Worm (Caenorhabditis elegans) whole organism, midembryonic: ENCODE measurements around the gene F41G3.21.

ENCODE experiments used
- T22C8.4 ChIP-seq: fragments of 200-800 bp; sonication (Bioruptor generic); IDR thresholded peaks from 2 replicates; pipeline ENCODE4 v1.3.6; 2022; ENCODE audit warnings: missing genetic modification characterization, missing compliant biosample characterization
- cog-1 ChIP-seq: sonication (generic microtip); optimal IDR thresholded peaks from 2 replicates; lab custom pipeline; 2016; ENCODE audit warnings: missing genetic modification characterization, missing compliant biosample characterization
- flt-1 ChIP-seq: fragments of 200-800 bp; sonication (Bioruptor generic); IDR thresholded peaks from 2 replicates; pipeline ENCODE4 v1.3.6; 2022; ENCODE audit warnings: missing genetic modification characterization, missing compliant biosample characterization
- klf-2 ChIP-seq: fragments of 200-800 bp; sonication (Bioruptor generic); conservative IDR thresholded peaks from 2 replicates; pipeline ENCODE4 v1.3.6; 2022; ENCODE audit warnings: missing genetic modification reagents, missing genetic modification characterization, missing compliant biosample characterization
- med-1 ChIP-seq: sonication (generic microtip); optimal IDR thresholded peaks from 2 replicates; lab custom pipeline; 2017; ENCODE audit warnings: missing genetic modification characterization, mild to moderate bottlenecking, missing compliant biosample characterization, antibody characterized with exemption, missing genetic modification reagents; ENCODE audit not compliant: insufficient read depth
- ref-1 ChIP-seq: fragments of 200-800 bp; sonication (Bioruptor generic); conservative IDR thresholded peaks from 2 replicates; pipeline ENCODE4 v1.3.6; 2022; ENCODE audit warnings: missing genetic modification reagents, missing genetic modification characterization, missing compliant biosample characterization
- tab-1 ChIP-seq: fragments of 200-800 bp; sonication (Bioruptor generic); IDR thresholded peaks from 2 replicates; pipeline ENCODE4 v1.3.6; 2022; ENCODE audit warnings: missing genetic modification characterization, missing compliant biosample characterization
- ztf-23 ChIP-seq: fragments of 200-800 bp; sonication (Bioruptor generic); IDR thresholded peaks from 2 replicates; pipeline ENCODE4 v1.3.6; 2022; ENCODE audit warnings: missing genetic modification reagents, missing genetic modification characterization, missing compliant biosample characterization
- ztf-29 ChIP-seq: fragments of 200-800 bp; sonication (Bioruptor generic); IDR thresholded peaks from 2 replicates; pipeline ENCODE4 v1.3.6; 2022; ENCODE audit warnings: missing genetic modification reagents, missing genetic modification characterization, missing compliant biosample characterization

F41G3.21 gene

DNA sequence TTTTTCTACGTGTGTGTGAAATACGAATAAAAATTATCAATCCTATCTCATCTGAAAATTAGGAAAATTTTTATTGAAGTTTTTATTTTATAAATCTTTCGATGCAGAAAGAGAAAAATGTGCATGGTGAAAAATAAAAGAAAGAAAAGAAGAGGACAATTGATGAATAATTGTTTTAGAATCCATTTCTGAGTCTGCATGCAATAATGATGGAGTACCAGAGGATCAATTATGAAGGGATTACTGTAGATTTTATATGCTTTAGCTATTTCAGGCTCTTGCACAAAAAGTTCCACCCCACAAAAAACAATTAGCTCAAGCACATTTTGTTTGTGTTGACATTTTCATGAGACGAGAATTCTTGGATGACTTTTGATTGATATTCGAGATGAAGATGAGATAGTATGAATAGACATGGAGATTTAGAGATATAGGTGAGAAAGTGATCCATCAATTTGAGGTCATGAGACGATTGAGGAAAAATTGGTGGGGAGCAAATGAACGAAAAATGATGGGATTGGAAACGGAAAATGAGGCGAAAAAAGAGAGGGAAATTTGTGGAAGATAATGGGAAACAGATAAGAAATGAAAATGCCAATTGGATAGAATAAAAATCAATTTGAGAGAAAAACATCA, 47.0 kb downstream of the F41G3.21 start, which contains the start of gene rpy-1:
TSS of gene rpy-1 (minus strand) at position 51 of the 636 bp plus-strand sequence.
- TF ChIP-seq klf-2 (GFP tag; lab: Robert Waterston, UW) (no peak), ztf-23 (GFP tag; lab: Robert Waterston, UW) (no peak), tab-1 (GFP tag; lab: Robert Waterston, UW) (no peak), cog-1 (tag; lab: Kevin White, UChicago) (no peak), ztf-29 (GFP tag; lab: Robert Waterston, UW) (no peak), med-1 (GFP tag; lab: Kevin White, UChicago) (no peak), T22C8.4 (GFP tag; lab: Robert Waterston, UW) (no peak), ref-1 (no peak), flt-1 (GFP tag; lab: Robert Waterston, UW) (no peak)
